Worm (Caenorhabditis elegans): ENCODE measurements around the gene R09F10.5.

ce11 chrX:8327800-8328199 is 20.3 kb upstream of the R09F10.5 start, which contains the start of gene F55E10.4:
- TF ChIP-seq T22C8.4 (GFP tag; IDR thresholded peaks at IDR 0.05), result no peak
- no peak for TF ChIP-seq cog-1 (tag; optimal IDR thresholded peaks at IDR 0.05)
- no peak for TF ChIP-seq ztf-29 (GFP tag; IDR thresholded peaks at IDR 0.05)
- no peak for TF ChIP-seq flt-1 (GFP tag; IDR thresholded peaks at IDR 0.05)

Measured in whole organism, midembryonic.